Fruit fly (Drosophila melanogaster): ENCODE data around the gene INPP5E.

Gene INPP5E

dm6 chr3L:12271195-12271618 lies 6.2 kb upstream of the INPP5E start, which contains the start of gene Pbgs (continued):
- TF ChIP-seq CG17385 (GFP tag; optimal IDR thresholded peaks at IDR 0.05) = peak; percentile 26
- no peak for TF ChIP-seq HLH54F (GFP tag; optimal IDR thresholded peaks at IDR 0.05)
- peak; percentile 13 for TF ChIP-seq Vsx1 (GFP tag; optimal IDR thresholded peaks at IDR 0.05)
- no peak for TF ChIP-seq kay (GFP tag; optimal IDR thresholded peaks at IDR 0.05)
- TF ChIP-seq CG3995 (GFP tag; optimal IDR thresholded peaks at IDR 0.05) = no peak
- no peak for TF ChIP-seq CG1832 (GFP tag; optimal IDR thresholded peaks at IDR 0.05)
- TF ChIP-seq Hmx (GFP tag; optimal IDR thresholded peaks at IDR 0.05) = no peak
- TF ChIP-seq Dp (GFP tag; optimal IDR thresholded peaks at IDR 0.05) = no peak
- TF ChIP-seq tx (GFP tag; optimal IDR thresholded peaks at IDR 0.05) = no peak
- no peak for TF ChIP-seq hbn (GFP tag; IDR thresholded peaks at IDR 0.05; ENCODE audit: partially characterized antibody)
- no peak for TF ChIP-seq slp2 (GFP tag; optimal IDR thresholded peaks at IDR 0.05)
- TF ChIP-seq Myb (GFP tag; optimal IDR thresholded peaks at IDR 0.05) = peak; percentile 44
- no peak for TF ChIP-seq CG31388 (GFP tag; optimal IDR thresholded peaks at IDR 0.05)
- no peak for TF ChIP-seq CG10959 (GFP tag; IDR thresholded peaks at IDR 0.05)
- TF ChIP-seq Hand (GFP tag; optimal IDR thresholded peaks at IDR 0.05) = no peak
- TF ChIP-seq dysf (GFP tag; IDR thresholded peaks at IDR 0.05) = peak; percentile 55; the same call in 2 of the 3 replicates
- TF ChIP-seq gcm2 (GFP tag; optimal IDR thresholded peaks at IDR 0.05) = no peak
- peak; percentile 40 for TF ChIP-seq CG13424 (tag; optimal IDR thresholded peaks at IDR 0.05)
- TF ChIP-seq CG31224 (GFP tag; IDR thresholded peaks at IDR 0.05) = no peak
- TF ChIP-seq CG1792 (GFP tag; optimal IDR thresholded peaks at IDR 0.05) = no peak
- TF ChIP-seq pnt (GFP tag; optimal IDR thresholded peaks at IDR 0.05) = no peak
- no peak for TF ChIP-seq en (GFP tag; optimal IDR thresholded peaks at IDR 0.05)
- no peak for TF ChIP-seq CG1529 (GFP tag; optimal IDR thresholded peaks at IDR 0.05)
- TF ChIP-seq CG14441 (GFP tag; IDR thresholded peaks at IDR 0.05) = 0 out of 2 replicates have a peak, but pooled peaks have one; percentile 21
- no peak for TF ChIP-seq lov (optimal IDR thresholded peaks at IDR 0.05)
- TF ChIP-seq lov (GFP tag; IDR thresholded peaks at IDR 0.05) = no peak
- TF ChIP-seq CG4707 (GFP tag; optimal IDR thresholded peaks at IDR 0.05) = no peak
- TF ChIP-seq Jarid2 (GFP tag; optimal IDR thresholded peaks at IDR 0.05) = no peak
- no peak for TF ChIP-seq NC2β (GFP tag; optimal IDR thresholded peaks at IDR 0.05)
- no peak; the same call in 1 of the 2 replicates for TF ChIP-seq gt (GFP tag; IDR thresholded peaks at IDR 0.05)
- no peak for TF ChIP-seq GATAe (GFP tag; conservative IDR thresholded peaks at IDR 0.05)
- TF ChIP-seq bigmax (GFP tag; optimal IDR thresholded peaks at IDR 0.05) = no peak
- TF ChIP-seq psq (GFP tag; optimal IDR thresholded peaks at IDR 0.05) = no peak
- TF ChIP-seq mld (GFP tag; IDR thresholded peaks at IDR 0.05; ENCODE audit: partially characterized antibody) = no peak
- TF ChIP-seq Doc2 (GFP tag; IDR thresholded peaks at IDR 0.05) = no peak
- TF ChIP-seq CG1647 (GFP tag; optimal IDR thresholded peaks at IDR 0.05) = no peak
- TF ChIP-seq CoRest (tag; optimal IDR thresholded peaks at IDR 0.05) = peak; percentile 30
- peak; percentile 38 for TF ChIP-seq nom (GFP tag; optimal IDR thresholded peaks at IDR 0.05)
- TF ChIP-seq CG10321 (GFP tag; IDR thresholded peaks at IDR 0.05) = no peak
- TF ChIP-seq her (GFP tag; optimal IDR thresholded peaks at IDR 0.05) = no peak
- no peak for TF ChIP-seq CG16815 (GFP tag; optimal IDR thresholded peaks at IDR 0.05)
- TF ChIP-seq CG12071 (GFP tag; optimal IDR thresholded peaks at IDR 0.05) = no peak
- no peak for TF ChIP-seq eve (GFP tag; optimal IDR thresholded peaks at IDR 0.05)
- TF ChIP-seq repo (GFP tag; optimal IDR thresholded peaks at IDR 0.05) = no peak
- no peak for TF ChIP-seq tna (GFP tag; IDR thresholded peaks at IDR 0.05; ENCODE audit: partially characterized antibody)
- peak; percentile 87 for TF ChIP-seq MBD-R2 (GFP tag; IDR thresholded peaks at IDR 0.05)
- no peak for TF ChIP-seq fd96Cb (tag; optimal IDR thresholded peaks at IDR 0.05)
- TF ChIP-seq Spps (tag; optimal IDR thresholded peaks at IDR 0.05) = peak; percentile 60
- TF ChIP-seq fru (optimal IDR thresholded peaks at IDR 0.05) = no peak
- no peak for TF ChIP-seq Hey (tag; optimal IDR thresholded peaks at IDR 0.05)
- TF ChIP-seq onecut (GFP tag; IDR thresholded peaks at IDR 0.05) = peak; percentile 38; the same call in 1 of the 2 replicates
- no peak for TF ChIP-seq CG4730 (GFP tag; IDR thresholded peaks at IDR 0.05)
- TF ChIP-seq CG2875 (GFP tag; optimal IDR thresholded peaks at IDR 0.05) = no peak

All from whole organism, embryonic.